Worm (Caenorhabditis elegans): Measurements from ENCODE around the gene gcc-2.

DNA sequence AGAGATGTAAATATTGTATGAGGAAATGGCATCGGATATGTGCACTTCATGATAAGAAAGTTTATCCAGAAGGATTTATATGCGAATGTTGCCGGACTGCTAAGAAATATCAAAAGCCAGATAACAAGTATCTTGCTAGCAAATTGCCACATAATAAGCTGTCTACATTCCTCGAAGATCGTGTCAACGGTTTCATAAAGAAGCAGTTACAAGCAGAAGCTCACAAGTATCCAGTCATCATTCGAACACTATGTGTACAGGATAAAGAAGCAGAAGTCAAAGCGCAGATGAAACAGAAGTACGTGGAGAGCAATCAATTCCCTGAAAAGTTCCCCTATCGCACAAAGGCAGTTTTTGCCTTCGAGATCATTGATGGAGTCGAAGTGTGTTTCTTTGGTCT, 8.6 kb upstream of the gcc-2 start:
- TF ChIP-seq snpc-4 (tag; optimal IDR thresholded peaks at IDR 0.05) (no peak), M03D4.4 (tag; optimal IDR thresholded peaks at IDR 0.05) (no peak), blmp-1 (tag; optimal IDR thresholded peaks at IDR 0.05) (no peak), unc-62 (GFP tag; optimal IDR thresholded peaks at IDR 0.05) (no peak), nhr-28 (tag; optimal IDR thresholded peaks at IDR 0.05) (no peak)
